Fruit fly (Drosophila melanogaster) whole organism: ENCODE measurements around the gene trem.

Experiments used
- CG8478 ChIP-seq: fragments of >200 bp; optimal IDR thresholded peaks from 2 replicates; lab custom pipeline; 2018; ENCODE audit warnings: inconsistent platforms
- Dll ChIP-seq: fragments of >200 bp; optimal IDR thresholded peaks from 2 replicates; lab custom pipeline; 2017
- EcR ChIP-seq, 2 experiments: fragments of >200 bp; optimal IDR thresholded peaks; 2 replicates each; lab custom pipeline; 2017; ENCODE audit warnings: missing biosample characterization in 2 of 2, missing genetic modification characterization in 2 of 2, missing genetic modification reagents in 2 of 2
- pan ChIP-seq: fragments of >200 bp; optimal IDR thresholded peaks from 2 replicates; lab custom pipeline; 2017
- psq ChIP-seq: fragments of >200 bp; optimal IDR thresholded peaks from 2 replicates; lab custom pipeline; 2017
- usp ChIP-seq: fragments of >200 bp; optimal IDR thresholded peaks from 2 replicates; lab custom pipeline; 2017; ENCODE audit warnings: missing biosample characterization, missing genetic modification characterization, mixed read lengths

The trem gene

dm6 chr3R:20021152-20021769 lies 9.8 kb downstream of the trem start, which contains the start of the genes PIG-L and psidin:
Gene PIG-L, minus strand, starts transcription at chr3R:20021338.
Gene psidin, plus strand, starts transcription at chr3R:20021704.
- no peak for TF ChIP-seq EcR (GFP tag; optimal IDR thresholded peaks at IDR 0.05; lab: Kevin White, UChicago)
- no peak for TF ChIP-seq Dll
- TF ChIP-seq psq (lab: Kevin White, UChicago) = no peak
- no peak for TF ChIP-seq CG8478 (lab: Kevin White, UChicago)
- no peak for TF ChIP-seq pan (lab: Kevin White, UChicago)
- TF ChIP-seq usp (GFP tag; lab: Kevin White, UChicago) = no peak

DNA sequence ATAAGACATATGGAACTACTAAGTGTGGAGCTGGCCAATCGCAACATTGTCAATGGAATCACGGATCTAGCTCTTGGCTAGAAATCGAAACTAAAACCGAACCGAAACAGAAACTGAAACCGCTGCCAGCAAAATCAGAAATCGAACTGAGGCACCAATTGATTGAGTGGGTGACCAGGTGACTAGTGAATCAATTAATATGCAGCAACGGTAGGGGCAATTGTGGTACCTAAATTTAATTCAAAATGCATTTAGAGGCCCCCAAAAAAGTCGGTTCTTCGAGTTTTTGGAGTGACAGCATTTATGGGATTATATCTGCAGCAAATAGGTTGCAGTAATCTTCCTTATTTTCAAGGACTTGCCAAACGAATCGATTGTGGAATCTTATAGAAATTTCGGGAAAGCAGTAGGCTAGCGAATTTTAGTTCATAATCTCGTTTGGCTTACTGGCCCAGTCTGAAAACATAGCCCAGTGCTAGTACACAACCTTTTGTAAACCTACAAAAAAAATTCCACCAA lies 17.6 kb downstream of the trem start, which contains the start of the genes CG17190 and CG4836:
CG17190 (minus strand) TSS at position 101 of the 519 bp plus-strand sequence.
CG4836 (plus strand) TSS at position 469 of the 519 bp plus-strand sequence.
- TF ChIP-seq EcR (GFP tag; optimal IDR thresholded peaks at IDR 0.05; lab: Kevin White, UChicago) (no peak), CG8478 (lab: Kevin White, UChicago) (no peak), psq (lab: Kevin White, UChicago) (no peak), usp (GFP tag; lab: Kevin White, UChicago) (no peak), Dll (no peak), pan (lab: Kevin White, UChicago) (no peak)

- TF ChIP-seq CG8478 (lab: Kevin White, UChicago) (no peak), EcR (GFP tag; optimal IDR thresholded peaks at IDR 0.05; lab: Kevin White, UChicago) (no peak), pan (lab: Kevin White, UChicago) (no peak), usp (GFP tag; lab: Kevin White, UChicago) (no peak), psq (lab: Kevin White, UChicago) (no peak), Dll (no peak)
Observed at dm6 chr3R:20012688-20013087, 18.4 kb downstream of the trem start.

dm6 chr3R:20010942-20011341 lies 20.2 kb downstream of the trem start:
- TF ChIP-seq CG8478 (lab: Kevin White, UChicago) = no peak
- TF ChIP-seq EcR (GFP tag; optimal IDR thresholded peaks at IDR 0.05; lab: Kevin White, UChicago) = no peak
- no peak for TF ChIP-seq psq (lab: Kevin White, UChicago)
- no peak for TF ChIP-seq Dll
- TF ChIP-seq pan (lab: Kevin White, UChicago) = no peak
- no peak for TF ChIP-seq usp (GFP tag; lab: Kevin White, UChicago)

- TF ChIP-seq Dll = no peak
- TF ChIP-seq EcR (GFP tag; optimal IDR thresholded peaks at IDR 0.05; lab: Kevin White, UChicago) = no peak
- no peak for TF ChIP-seq pan (lab: Kevin White, UChicago)
- TF ChIP-seq psq (lab: Kevin White, UChicago) = peak; percentile 48
- no peak for TF ChIP-seq usp (GFP tag; lab: Kevin White, UChicago)
- TF ChIP-seq CG8478 (lab: Kevin White, UChicago) = no peak
Observed at dm6 chr3R:20008372-20009051, 22.6 kb downstream of the trem start, which contains the start of the genes Hs6st and MED25. Gene Hs6st, minus strand, starts transcription at chr3R:20008512. Gene MED25, plus strand, starts transcription at chr3R:20008947.

dm6 chr3R:20007399-20008285 lies 23.5 kb downstream of the trem start:
- TF ChIP-seq EcR (GFP tag; optimal IDR thresholded peaks at IDR 0.05; lab: Kevin White, UChicago) (no peak), psq (lab: Kevin White, UChicago) (no peak), usp (GFP tag; lab: Kevin White, UChicago) (no peak), Dll (no peak), CG8478 (lab: Kevin White, UChicago) (no peak), pan (lab: Kevin White, UChicago) (no peak)

- TF ChIP-seq Dll (no peak), CG8478 (lab: Kevin White, UChicago) (no peak), pan (lab: Kevin White, UChicago) (no peak), usp (GFP tag; lab: Kevin White, UChicago) (no peak), psq (lab: Kevin White, UChicago) (no peak), EcR (GFP tag; optimal IDR thresholded peaks at IDR 0.05; lab: Kevin White, UChicago) (no peak)
Observed at dm6 chr3R:20006617-20007016, 24.5 kb downstream of the trem start.

dm6 chr3R:20004697-20005096 lies 26.4 kb downstream of the trem start:
- TF ChIP-seq pan (lab: Kevin White, UChicago) = no peak
- TF ChIP-seq EcR (GFP tag; optimal IDR thresholded peaks at IDR 0.05; lab: Kevin White, UChicago) = no peak

DNA sequence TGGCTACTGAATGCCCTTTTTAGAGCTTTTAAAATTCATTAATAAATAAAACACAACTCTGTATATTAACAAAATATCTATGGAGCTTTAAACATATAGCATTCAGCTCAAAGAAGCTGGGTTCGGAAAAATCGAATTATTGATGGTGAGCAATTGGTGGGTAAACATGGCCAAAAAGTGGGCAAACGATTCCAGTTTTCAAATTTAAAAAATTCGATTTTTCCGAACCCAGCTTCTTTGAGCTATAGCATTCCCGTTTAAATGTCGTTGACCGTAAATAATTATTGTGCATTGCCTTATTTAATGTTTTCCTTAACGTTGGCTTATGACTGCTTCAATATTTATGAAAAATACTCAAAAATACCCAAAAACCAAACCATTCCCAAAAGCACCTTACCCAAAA lies 29.5 kb downstream of the trem start:
- no peak for TF ChIP-seq pan (lab: Kevin White, UChicago)
- TF ChIP-seq Dll = no peak
- no peak for TF ChIP-seq CG8478 (lab: Kevin White, UChicago)
- TF ChIP-seq EcR (GFP tag; optimal IDR thresholded peaks at IDR 0.05; lab: Kevin White, UChicago) = no peak
- no peak for TF ChIP-seq usp (GFP tag; lab: Kevin White, UChicago)
- no peak for TF ChIP-seq psq (lab: Kevin White, UChicago)

DNA sequence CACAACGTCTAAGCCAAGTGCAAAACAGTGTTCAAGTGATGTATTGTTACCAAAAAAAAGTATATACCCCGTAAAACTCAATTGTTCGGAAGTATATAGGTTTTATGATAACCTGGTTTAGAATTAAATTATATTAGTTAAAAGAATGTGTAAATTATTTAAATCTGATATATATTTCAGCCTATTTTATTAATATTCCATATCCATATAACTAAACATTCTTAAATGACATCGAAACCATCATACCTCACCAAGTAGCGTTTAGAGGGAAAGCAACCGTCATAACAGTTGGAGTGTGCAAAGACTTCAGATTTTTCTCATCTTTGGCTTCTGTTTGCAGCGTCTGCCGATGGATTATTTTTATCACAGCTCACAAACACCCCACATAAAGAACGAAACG lies 31.6 kb downstream of the trem start:
- TF ChIP-seq pan (lab: Kevin White, UChicago) (peak; percentile 76), psq (lab: Kevin White, UChicago) (no peak)

DNA sequence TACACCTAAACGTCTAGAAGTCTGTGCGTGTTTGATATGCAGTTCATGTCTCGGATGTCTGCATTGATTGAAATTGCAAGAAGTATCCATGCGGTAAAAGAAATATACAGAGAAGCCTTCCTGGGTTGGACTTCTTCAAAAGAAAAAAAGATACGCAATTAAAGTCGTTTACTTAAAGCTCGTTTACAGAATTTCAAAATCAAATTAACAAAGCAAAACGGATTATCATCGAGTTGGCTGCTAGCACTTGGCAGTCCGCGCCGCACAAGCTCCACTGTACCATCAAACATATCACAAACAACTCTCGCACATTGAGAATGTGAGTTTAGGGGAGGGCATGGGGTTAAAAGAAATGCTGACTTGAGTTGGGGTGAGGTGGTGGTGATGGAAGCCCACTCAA lies 32.7 kb downstream of the trem start:
- TF ChIP-seq EcR (GFP tag; optimal IDR thresholded peaks at IDR 0.05; lab: Kevin White, UChicago) (no peak), pan (lab: Kevin White, UChicago) (no peak), CG8478 (lab: Kevin White, UChicago) (no peak), psq (lab: Kevin White, UChicago) (no peak), Dll (no peak), usp (GFP tag; lab: Kevin White, UChicago) (no peak)
